Fruit fly (Drosophila melanogaster) whole organism, wandering third instar larva: ENCODE measurements around the gene CG42682.

Experiments used
- CG32264 ChIP-seq: fragments of 200-800 bp; sonication (Bioruptor generic); optimal IDR thresholded peaks from 2 replicates; lab custom pipeline; 2016; ENCODE audit warnings: missing biosample characterization, missing genetic modification characterization
- CG9705 ChIP-seq: fragments of 200-800 bp; sonication (Bioruptor generic); optimal IDR thresholded peaks from 2 replicates; lab custom pipeline; 2018; ENCODE audit warnings: missing biosample characterization, mild to moderate bottlenecking, missing genetic modification characterization
- CrebA ChIP-seq: fragments of 200-800 bp; sonication (Bioruptor generic); optimal IDR thresholded peaks from 2 replicates; lab custom pipeline; 2016; ENCODE audit warnings: missing biosample characterization, mild to moderate bottlenecking, missing genetic modification characterization, borderline replicate concordance
- Dfd ChIP-seq: fragments of >200 bp; optimal IDR thresholded peaks from 2 replicates; lab custom pipeline; 2017; ENCODE audit warnings: missing biosample characterization, missing genetic modification characterization
- Dif ChIP-seq: fragments of 200-275, 200-300 bp; sonication (Bioruptor generic); optimal IDR thresholded peaks from 2 replicates; lab custom pipeline; 2018; ENCODE audit warnings: missing biosample characterization, missing genetic modification characterization; ENCODE audit not compliant: partially characterized antibody
- GATAd ChIP-seq: sonication (Bioruptor generic); optimal IDR thresholded peaks from 2 replicates; lab custom pipeline; 2016; ENCODE audit warnings: missing biosample characterization, missing genetic modification characterization
- Hnf4 ChIP-seq: fragments of 200-800 bp; sonication (Bioruptor generic); optimal IDR thresholded peaks from 2 replicates; lab custom pipeline; 2016; ENCODE audit warnings: missing biosample characterization, mild to moderate bottlenecking, missing genetic modification characterization
- Hr78 ChIP-seq: fragments of >200 bp; optimal IDR thresholded peaks from 2 replicates; lab custom pipeline; 2017; ENCODE audit warnings: missing biosample characterization, missing genetic modification characterization
- Hr83 ChIP-seq: fragments of 200-300 bp; sonication (Bioruptor generic); optimal IDR thresholded peaks from 2 replicates; lab custom pipeline; 2016; ENCODE audit warnings: missing biosample characterization, mild to moderate bottlenecking, missing genetic modification characterization, moderate library complexity; ENCODE audit not compliant: poor library complexity, severe bottlenecking
- Jra ChIP-seq: sonication (Bioruptor generic); optimal IDR thresholded peaks from 2 replicates; lab custom pipeline; 2016; ENCODE audit warnings: missing biosample characterization, missing genetic modification characterization
- Mio ChIP-seq: sonication (Bioruptor generic); optimal IDR thresholded peaks from 2 replicates; lab custom pipeline; 2016; ENCODE audit warnings: missing biosample characterization, missing genetic modification characterization
- Myc ChIP-seq: fragments of >200 bp; optimal IDR thresholded peaks from 2 replicates; lab custom pipeline; 2017
- N ChIP-seq: fragments of >200 bp; optimal IDR thresholded peaks from 2 replicates; lab custom pipeline; 2018; ENCODE audit warnings: missing biosample characterization, missing external identifiers, missing genetic modification characterization
- Rel ChIP-seq, 2 experiments: fragments of 200-800 bp; sonication (Bioruptor generic) in 1 of 2; optimal IDR thresholded peaks; 2 replicates in 1 of 2; 3 replicates in 1 of 2; lab custom pipeline; 2016 to 2019; ENCODE audit warnings: mild to moderate bottlenecking in 2 of 2, missing biosample characterization in 2 of 2, missing genetic modification characterization in 2 of 2, moderate library complexity in 1 of 2
- Sp1 ChIP-seq: fragments of 200-800 bp; sonication (Bioruptor generic); optimal IDR thresholded peaks from 3 replicates; lab custom pipeline; 2019; ENCODE audit warnings: missing biosample characterization, mild to moderate bottlenecking, missing genetic modification characterization, moderate library complexity
- Vsx2 ChIP-seq: fragments of 200-300, 225-300 bp; sonication (Bioruptor generic); optimal IDR thresholded peaks from 2 replicates; lab custom pipeline; 2018; ENCODE audit warnings: missing biosample characterization, missing genetic modification characterization; ENCODE audit not compliant: partially characterized antibody
- brk ChIP-seq: fragments of 200-800 bp; sonication (Bioruptor generic); optimal IDR thresholded peaks from 2 replicates; lab custom pipeline; 2016; ENCODE audit warnings: missing biosample characterization, mild to moderate bottlenecking, missing genetic modification characterization
- dl ChIP-seq, 2 experiments: fragments of 175-275, 200-275 bp in 1 of 2; fragments of 200-275 bp in 1 of 2; sonication (Bioruptor generic); optimal IDR thresholded peaks; lab custom pipeline; 2018; ENCODE audit warnings: mild to moderate bottlenecking in 2 of 2, missing biosample characterization in 2 of 2, missing genetic modification characterization in 2 of 2, moderate library complexity in 2 of 2; ENCODE audit not compliant: partially characterized antibody in 2 of 2, insufficient read depth in 1 of 2
- dmrt93B ChIP-seq: fragments of 200-800 bp; sonication (Bioruptor generic); optimal IDR thresholded peaks from 2 replicates; lab custom pipeline; 2018; ENCODE audit warnings: missing biosample characterization, mild to moderate bottlenecking, missing genetic modification characterization
- dsf ChIP-seq: sonication (Bioruptor generic); optimal IDR thresholded peaks from 2 replicates; lab custom pipeline; 2016; ENCODE audit warnings: missing biosample characterization, missing genetic modification characterization, borderline replicate concordance
- ey ChIP-seq: fragments of 200-800 bp; sonication (Bioruptor generic); optimal IDR thresholded peaks from 2 replicates; lab custom pipeline; 2016; ENCODE audit warnings: missing biosample characterization, missing genetic modification characterization
- foxo ChIP-seq, 2 experiments: fragments of 200-800 bp; sonication (Bioruptor generic); optimal IDR thresholded peaks; 2 replicates in 1 of 2; 3 replicates in 1 of 2; lab custom pipeline; 2016 to 2017; ENCODE audit warnings: missing biosample characterization in 2 of 2, missing genetic modification characterization in 2 of 2
- fru ChIP-seq: fragments of 200-800 bp; sonication (Bioruptor generic); optimal IDR thresholded peaks from 3 replicates; lab custom pipeline; 2016; ENCODE audit warnings: missing biosample characterization, mild to moderate bottlenecking, missing genetic modification characterization
- h ChIP-seq: fragments of 200-800 bp; sonication (Bioruptor generic); optimal IDR thresholded peaks from 3 replicates; lab custom pipeline; 2016; ENCODE audit warnings: missing biosample characterization, mild to moderate bottlenecking, missing genetic modification characterization
- jim ChIP-seq: fragments of 175-275, 200-325 bp; sonication (Bioruptor generic); optimal IDR thresholded peaks from 2 replicates; lab custom pipeline; 2016; ENCODE audit warnings: missing biosample characterization, mild to moderate bottlenecking, missing genetic modification characterization
- lola ChIP-seq: fragments of >200 bp; optimal IDR thresholded peaks from 2 replicates; lab custom pipeline; 2017; ENCODE audit warnings: missing biosample characterization, missing genetic modification characterization
- pan ChIP-seq: fragments of >200 bp; optimal IDR thresholded peaks from 2 replicates; lab custom pipeline; 2017
- psq ChIP-seq: fragments of 200-800 bp; sonication (Bioruptor generic); optimal IDR thresholded peaks from 3 replicates; lab custom pipeline; 2017; ENCODE audit warnings: missing biosample characterization, mild to moderate bottlenecking, missing genetic modification characterization, moderate library complexity
- rgr ChIP-seq: fragments of 200-800 bp; sonication (Bioruptor generic); optimal IDR thresholded peaks from 3 replicates; lab custom pipeline; 2016; ENCODE audit warnings: missing biosample characterization, mild to moderate bottlenecking, missing genetic modification characterization
- woc ChIP-seq: sonication (Bioruptor generic); optimal IDR thresholded peaks from 2 replicates; lab custom pipeline; 2016; ENCODE audit warnings: missing biosample characterization, mild to moderate bottlenecking, missing genetic modification characterization

CG42682 gene

dm6 chr2L:14842058-14842457 lies at the start of gene CG42682:
TSS of gene CG42682 (plus strand) at chr2L:14842358.
- TF ChIP-seq Sp1 (GFP tag; lab: Kevin White, UChicago) (no peak), dl (GFP tag; optimal IDR thresholded peaks at IDR 0.05; lab: Kevin White, UChicago; ENCODE audit: insufficient read depth in 1 of 2, partially characterized antibody in 2 of 2) (no peak), Dfd (GFP tag; lab: Kevin White, UChicago) (no peak)

dm6 chr2L:14796542-14796941 lies 45.6 kb upstream of the CG42682 start, which contains the start of gene CG18420:
TSS of gene CG18420 (minus strand) at chr2L:14796642.
- TF ChIP-seq psq (GFP tag; lab: Kevin White, UChicago) (no peak), CG9705 (GFP tag; lab: Kevin White, UChicago) (no peak), Hnf4 (no peak), Rel (GFP tag; optimal IDR thresholded peaks at IDR 0.05; lab: Kevin White, UChicago) (no peak), Rel (tag; optimal IDR thresholded peaks at IDR 0.05; lab: Kevin White, UChicago) (no peak), brk (no peak), Myc (lab: Kevin White, UChicago) (no peak), GATAd (GFP tag; lab: Kevin White, UChicago) (no peak), fru (GFP tag; lab: Kevin White, UChicago) (no peak), woc (GFP tag; lab: Kevin White, UChicago) (no peak), ey (GFP tag; lab: Kevin White, UChicago) (no peak), Vsx2 (GFP tag; lab: Kevin White, UChicago) (no peak), Dfd (GFP tag; lab: Kevin White, UChicago) (no peak), jim (GFP tag; lab: Kevin White, UChicago) (no peak), CG32264 (GFP tag; lab: Kevin White, UChicago) (no peak), dmrt93B (no peak), CrebA (GFP tag; lab: Kevin White, UChicago) (no peak), foxo (GFP tag; optimal IDR thresholded peaks at IDR 0.05; lab: Kevin White, UChicago) (no peak), Mio (GFP tag; lab: Kevin White, UChicago) (no peak)

- TF ChIP-seq Rel (GFP tag; optimal IDR thresholded peaks at IDR 0.05; lab: Kevin White, UChicago): no peak
- no peak for TF ChIP-seq Rel (tag; optimal IDR thresholded peaks at IDR 0.05; lab: Kevin White, UChicago)
- TF ChIP-seq Dfd (GFP tag; lab: Kevin White, UChicago): no peak
- no peak for TF ChIP-seq foxo (GFP tag; optimal IDR thresholded peaks at IDR 0.05; lab: Kevin White, UChicago)
- TF ChIP-seq Jra (GFP tag; lab: Kevin White, UChicago): no peak
- no peak for TF ChIP-seq Myc (lab: Kevin White, UChicago)
- no peak for TF ChIP-seq ey (GFP tag; lab: Kevin White, UChicago)
- TF ChIP-seq woc (GFP tag; lab: Kevin White, UChicago): no peak
- no peak for TF ChIP-seq Hnf4
- TF ChIP-seq lola (GFP tag; lab: Kevin White, UChicago): no peak
- no peak for TF ChIP-seq Mio (GFP tag; lab: Kevin White, UChicago)
- no peak for TF ChIP-seq Hr78 (GFP tag; lab: Kevin White, UChicago)
- TF ChIP-seq Sp1 (GFP tag; lab: Kevin White, UChicago): no peak
- no peak for TF ChIP-seq CG9705 (GFP tag; lab: Kevin White, UChicago)
- TF ChIP-seq brk: no peak
- TF ChIP-seq dsf: no peak
- TF ChIP-seq, all 38 proteins: peak for 0
Observed at dm6 chr2L:14797554-14797953, 44.6 kb upstream of the CG42682 start.

DNA sequence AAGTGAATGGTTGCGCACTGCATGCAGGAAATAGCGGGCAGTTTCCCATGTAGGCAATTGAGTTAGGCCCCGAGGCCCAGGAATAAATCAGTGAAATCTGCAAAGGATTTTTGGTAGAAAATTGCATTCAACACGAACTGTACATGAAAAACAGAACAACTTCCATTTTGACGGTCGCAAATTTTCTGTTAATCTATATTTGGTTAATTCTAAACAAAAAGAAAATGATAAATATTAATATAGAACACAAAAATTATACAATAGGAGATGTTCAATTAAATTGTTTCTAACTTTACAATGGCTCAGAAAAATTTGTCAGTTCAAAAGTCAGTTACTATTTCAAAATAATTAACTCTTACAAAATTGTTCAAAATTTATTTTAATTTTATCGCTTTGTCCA lies 40.1 kb upstream of the CG42682 start, which contains the start of gene CG33308:
Gene CG33308 (plus strand): TSS at position 301 of the 400 bp plus-strand sequence.
- TF ChIP-seq fru (GFP tag; lab: Kevin White, UChicago): no peak
- no peak for TF ChIP-seq ey (GFP tag; lab: Kevin White, UChicago)
- no peak for TF ChIP-seq woc (GFP tag; lab: Kevin White, UChicago)
- no peak for TF ChIP-seq dmrt93B
- TF ChIP-seq GATAd (GFP tag; lab: Kevin White, UChicago): no peak
- no peak for TF ChIP-seq N (GFP tag; lab: Kevin White, UChicago)
- no peak for TF ChIP-seq Rel (GFP tag; optimal IDR thresholded peaks at IDR 0.05; lab: Kevin White, UChicago)
- no peak for TF ChIP-seq Rel (tag; optimal IDR thresholded peaks at IDR 0.05; lab: Kevin White, UChicago)
- no peak for TF ChIP-seq Mio (GFP tag; lab: Kevin White, UChicago)
- TF ChIP-seq Vsx2 (GFP tag; lab: Kevin White, UChicago): no peak
- TF ChIP-seq psq (GFP tag; lab: Kevin White, UChicago): no peak
- TF ChIP-seq rgr (GFP tag; lab: Kevin White, UChicago): no peak
- no peak for TF ChIP-seq Hr83 (GFP tag; lab: Kevin White, UChicago)
- TF ChIP-seq Hnf4: no peak
- no peak for TF ChIP-seq h (GFP tag; lab: Kevin White, UChicago)
- no peak for TF ChIP-seq Dif
- no peak for TF ChIP-seq pan (lab: Kevin White, UChicago)
- no peak for TF ChIP-seq Hr78 (GFP tag; lab: Kevin White, UChicago)
- no peak for TF ChIP-seq jim (GFP tag; lab: Kevin White, UChicago)
- TF ChIP-seq CG9705 (GFP tag; lab: Kevin White, UChicago): no peak
